Worm (Caenorhabditis elegans) whole organism, mixed stage, embryonic: ENCODE data around the gene pqn-41.
A peak's percentile ranks its signal among the peaks of the same experiment; 100 is the strongest.

Experiments used
- M03D4.4 ChIP-seq: sonication (generic microtip); optimal IDR thresholded peaks from 2 replicates; lab custom pipeline; 2017; ENCODE audit warnings: mild to moderate bottlenecking, missing genetic modification characterization, missing compliant biosample characterization
- blmp-1 ChIP-seq: fragments of 150-350 bp; optimal IDR thresholded peaks from 2 replicates; lab custom pipeline; 2014; ENCODE audit warnings: missing biosample characterization, missing genetic modification characterization
- ceh-39 ChIP-seq: fragments of 150-350 bp; optimal IDR thresholded peaks from 2 replicates; lab custom pipeline; 2014; ENCODE audit warnings: missing biosample characterization, missing genetic modification characterization
- ceh-83 ChIP-seq: fragments of 200-800 bp; sonication (Bioruptor generic); optimal IDR thresholded peaks from 2 replicates; lab custom pipeline; 2018; ENCODE audit warnings: mild to moderate bottlenecking, missing genetic modification characterization, missing compliant biosample characterization
- ces-1 ChIP-seq: fragments of 150-350 bp; optimal IDR thresholded peaks from 2 replicates; lab custom pipeline; 2014; ENCODE audit warnings: missing biosample characterization, missing genetic modification reagents, missing genetic modification characterization
- cnd-1 ChIP-seq: fragments of 200-800 bp; sonication (Bioruptor generic); optimal IDR thresholded peaks from 2 replicates; lab custom pipeline; 2018; ENCODE audit warnings: mild to moderate bottlenecking, missing genetic modification characterization, missing compliant biosample characterization
- drap-1 ChIP-seq: fragments of 200-800 bp; sonication (Bioruptor generic); optimal IDR thresholded peaks from 3 replicates; lab custom pipeline; 2018; ENCODE audit warnings: mild to moderate bottlenecking, missing genetic modification characterization, missing compliant biosample characterization
- elt-1 ChIP-seq: sonication (generic microtip); optimal IDR thresholded peaks from 2 replicates; lab custom pipeline; 2017; ENCODE audit warnings: missing genetic modification characterization, mild to moderate bottlenecking, missing compliant biosample characterization, antibody characterized with exemption, moderate library complexity, borderline replicate concordance; ENCODE audit not compliant: insufficient read depth
- elt-3 ChIP-seq: fragments of 150-350 bp; optimal IDR thresholded peaks from 2 replicates; lab custom pipeline; 2014; ENCODE audit warnings: missing biosample characterization, missing genetic modification characterization
- flh-1 ChIP-seq: fragments of 200-800 bp; sonication (Bioruptor generic); optimal IDR thresholded peaks from 2 replicates; lab custom pipeline; 2018; ENCODE audit warnings: mild to moderate bottlenecking, missing genetic modification characterization, moderate library complexity, missing compliant biosample characterization
- ham-2 ChIP-seq: fragments of 200-800 bp; sonication (Bioruptor generic); optimal IDR thresholded peaks from 2 replicates; lab custom pipeline; 2018; ENCODE audit warnings: mild to moderate bottlenecking, missing genetic modification characterization, missing compliant biosample characterization
- hlh-1 ChIP-seq: fragments of 150-350 bp; optimal IDR thresholded peaks from 2 replicates; lab custom pipeline; 2014; ENCODE audit warnings: missing biosample characterization, missing genetic modification reagents, missing genetic modification characterization
- lin-13 ChIP-seq: fragments of 150-350 bp; optimal IDR thresholded peaks from 2 replicates; lab custom pipeline; 2014; ENCODE audit warnings: missing biosample characterization, missing genetic modification characterization
- lin-32 ChIP-seq: fragments of 200-800 bp; sonication (Bioruptor generic); optimal IDR thresholded peaks from 2 replicates; lab custom pipeline; 2018; ENCODE audit warnings: mild to moderate bottlenecking, missing genetic modification characterization, missing compliant biosample characterization
- lsy-2 ChIP-seq: fragments of 150-350 bp; optimal IDR thresholded peaks from 2 replicates; lab custom pipeline; 2014; ENCODE audit warnings: missing biosample characterization, missing genetic modification characterization
- mep-1 ChIP-seq: fragments of 150-350 bp; optimal IDR thresholded peaks from 2 replicates; lab custom pipeline; 2017; ENCODE audit warnings: missing biosample characterization, missing genetic modification reagents, missing genetic modification characterization, inconsistent platforms
- mls-2 ChIP-seq: sonication (generic microtip); optimal IDR thresholded peaks from 2 replicates; lab custom pipeline; 2016; ENCODE audit warnings: mild to moderate bottlenecking, missing genetic modification characterization, moderate library complexity, missing compliant biosample characterization
- nhr-12 ChIP-seq: fragments of 150-350 bp; optimal IDR thresholded peaks from 2 replicates; lab custom pipeline; 2014; ENCODE audit warnings: missing biosample characterization, missing genetic modification characterization
- nhr-237 ChIP-seq: fragments of 150-350 bp; optimal IDR thresholded peaks from 2 replicates; lab custom pipeline; 2014; ENCODE audit warnings: missing biosample characterization, missing genetic modification characterization
- nhr-76 ChIP-seq: sonication (generic microtip); optimal IDR thresholded peaks from 2 replicates; lab custom pipeline; 2017; ENCODE audit warnings: missing biosample characterization, missing genetic modification characterization
- sem-2 ChIP-seq: fragments of 200-800 bp; sonication (Bioruptor generic); optimal IDR thresholded peaks from 2 replicates; lab custom pipeline; 2018; ENCODE audit warnings: mild to moderate bottlenecking, missing genetic modification characterization, missing compliant biosample characterization
- snpc-4 ChIP-seq: fragments of 150-350 bp; optimal IDR thresholded peaks from 2 replicates; lab custom pipeline; 2014; ENCODE audit warnings: missing biosample characterization, missing genetic modification characterization
- unc-120 ChIP-seq: sonication (generic microtip); optimal IDR thresholded peaks from 2 replicates; lab custom pipeline; 2017; ENCODE audit warnings: missing genetic modification characterization, missing compliant biosample characterization; ENCODE audit not compliant: poor library complexity, severe bottlenecking
- unc-39 ChIP-seq: fragments of 150-350 bp; optimal IDR thresholded peaks from 2 replicates; lab custom pipeline; 2014; ENCODE audit warnings: missing biosample characterization, missing genetic modification characterization
- unc-62 ChIP-seq: fragments of 150-350 bp; optimal IDR thresholded peaks from 2 replicates; lab custom pipeline; 2014; ENCODE audit warnings: missing biosample characterization, missing genetic modification reagents, missing genetic modification characterization
- zip-8 ChIP-seq: fragments of 150-350 bp; optimal IDR thresholded peaks from 2 replicates; lab custom pipeline; 2014; ENCODE audit warnings: missing biosample characterization, missing genetic modification characterization
- ztf-11 ChIP-seq: fragments of 150-350 bp; optimal IDR thresholded peaks from 2 replicates; lab custom pipeline; 2014; ENCODE audit warnings: missing biosample characterization, missing genetic modification characterization

pqn-41 gene

DNA sequence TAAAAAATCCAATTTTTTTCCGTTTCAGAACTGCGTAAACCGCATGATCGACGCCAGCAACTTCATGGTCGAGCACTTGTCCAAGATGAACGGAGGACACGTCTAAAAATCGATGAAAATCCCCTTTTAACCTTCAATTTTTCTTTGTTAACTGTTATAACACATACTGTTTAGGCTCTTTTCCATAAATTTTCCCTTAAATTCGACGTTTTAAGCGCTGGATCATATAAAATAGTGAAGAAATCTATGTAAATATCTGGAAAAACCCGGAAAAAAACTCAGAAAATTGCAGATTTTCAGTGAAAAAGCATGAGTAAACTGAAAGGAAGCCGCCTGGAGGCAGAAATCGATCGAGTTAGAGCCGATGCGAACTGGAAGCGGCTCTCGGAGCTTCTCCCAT lies 45.6 kb upstream of the pqn-41 start, which contains the start of gene ttc-7:
TSS of gene ttc-7 (plus strand) at position 301 of the 400 bp plus-strand sequence.
- TF ChIP-seq nhr-237 (tag; lab: Kevin White, UChicago) (no peak), flh-1 (GFP tag; lab: Kevin White, UChicago) (no peak), elt-1 (no peak), zip-8 (tag; lab: Kevin White, UChicago) (no peak), elt-3 (no peak), lsy-2 (tag; lab: Kevin White, UChicago) (no peak), unc-120 (tag; lab: Kevin White, UChicago) (no peak), ceh-83 (GFP tag; lab: Kevin White, UChicago) (no peak), M03D4.4 (tag; lab: Kevin White, UChicago) (no peak)

- TF ChIP-seq lsy-2 (tag; lab: Kevin White, UChicago) = no peak
- no peak for TF ChIP-seq nhr-237 (tag; lab: Kevin White, UChicago)
- TF ChIP-seq elt-3 = no peak
- no peak for TF ChIP-seq hlh-1 (tag; lab: Kevin White, UChicago)
- TF ChIP-seq sem-2 (GFP tag; lab: Kevin White, UChicago) = no peak
- TF ChIP-seq ztf-11 (tag; lab: Kevin White, UChicago) = no peak
- no peak for TF ChIP-seq lin-32
- TF ChIP-seq M03D4.4 (tag; lab: Kevin White, UChicago) = no peak
- TF ChIP-seq ham-2 (GFP tag; lab: Kevin White, UChicago) = no peak
- no peak for TF ChIP-seq ceh-39 (tag; lab: Kevin White, UChicago)
- TF ChIP-seq unc-62 (GFP tag; lab: Kevin White, UChicago) = no peak
- TF ChIP-seq blmp-1 (tag; lab: Kevin White, UChicago) = no peak
- no peak for TF ChIP-seq snpc-4 (tag; lab: Kevin White, UChicago)
Observed at ce11 chrIII:1876267-1876865, 29.4 kb upstream of the pqn-41 start.

ce11 chrIII:1877189-1877588 lies 28.6 kb upstream of the pqn-41 start:
- TF ChIP-seq ces-1 (GFP tag; lab: Kevin White, UChicago) = no peak
- peak; percentile 75 for TF ChIP-seq lsy-2 (tag; lab: Kevin White, UChicago)

DNA sequence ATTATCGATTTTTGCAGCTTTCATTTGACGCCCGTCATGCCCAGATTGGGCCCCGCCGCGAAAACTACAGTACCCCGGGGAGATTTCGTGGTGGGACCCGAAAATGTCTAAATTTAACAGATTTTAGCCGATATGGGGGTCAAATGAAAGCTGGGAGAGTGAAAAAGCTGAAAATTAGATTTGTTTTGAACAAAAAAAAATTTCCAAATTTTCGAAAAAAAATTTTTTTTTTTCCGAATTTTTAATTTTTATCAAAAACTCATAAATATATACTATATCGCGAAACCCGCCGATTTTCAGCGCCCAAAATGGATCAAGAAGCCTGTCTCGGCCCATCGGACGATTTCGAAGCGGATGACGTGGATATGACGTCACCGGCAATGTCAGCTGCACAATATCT lies 27.7 kb upstream of the pqn-41 start, which contains the start of gene smi-1:
TSS of gene smi-1 (plus strand) at position 301 of the 400 bp plus-strand sequence.
- TF ChIP-seq ceh-83 (GFP tag; lab: Kevin White, UChicago) (peak; percentile 17), zip-8 (tag; lab: Kevin White, UChicago) (peak; percentile 39), cnd-1 (tag; lab: Kevin White, UChicago) (no peak), unc-62 (GFP tag; lab: Kevin White, UChicago) (no peak)

DNA sequence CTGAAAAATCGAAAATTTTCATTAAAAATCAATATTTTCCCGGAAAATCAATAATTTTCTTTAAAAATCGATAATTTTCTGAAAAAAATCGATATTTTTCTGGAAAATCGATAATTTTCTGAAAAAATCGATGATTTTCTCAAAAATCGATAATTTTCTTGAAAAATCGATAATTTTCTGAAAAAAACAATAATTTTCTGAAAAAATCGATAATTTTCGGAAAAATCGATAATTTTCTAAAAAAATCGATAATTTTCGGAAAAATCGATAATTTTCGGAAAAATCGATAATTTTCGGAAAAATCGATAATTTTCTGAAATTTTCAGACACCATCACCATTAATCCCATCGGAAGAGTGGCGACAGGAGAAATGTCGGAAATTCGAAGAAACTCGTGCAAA lies 26.8 kb upstream of the pqn-41 start:
- TF ChIP-seq ham-2 (GFP tag; lab: Kevin White, UChicago) = no peak
- no peak for TF ChIP-seq mep-1 (tag; lab: Kevin White, UChicago)
- no peak for TF ChIP-seq nhr-12 (tag; lab: Kevin White, UChicago)
- no peak for TF ChIP-seq mls-2
- TF ChIP-seq sem-2 (GFP tag; lab: Kevin White, UChicago) = no peak
- no peak for TF ChIP-seq drap-1 (GFP tag; lab: Kevin White, UChicago)
- no peak for TF ChIP-seq ces-1 (GFP tag; lab: Kevin White, UChicago)
- no peak for TF ChIP-seq snpc-4 (tag; lab: Kevin White, UChicago)
- no peak for TF ChIP-seq ceh-83 (GFP tag; lab: Kevin White, UChicago)
- TF ChIP-seq zip-8 (tag; lab: Kevin White, UChicago) = no peak

DNA sequence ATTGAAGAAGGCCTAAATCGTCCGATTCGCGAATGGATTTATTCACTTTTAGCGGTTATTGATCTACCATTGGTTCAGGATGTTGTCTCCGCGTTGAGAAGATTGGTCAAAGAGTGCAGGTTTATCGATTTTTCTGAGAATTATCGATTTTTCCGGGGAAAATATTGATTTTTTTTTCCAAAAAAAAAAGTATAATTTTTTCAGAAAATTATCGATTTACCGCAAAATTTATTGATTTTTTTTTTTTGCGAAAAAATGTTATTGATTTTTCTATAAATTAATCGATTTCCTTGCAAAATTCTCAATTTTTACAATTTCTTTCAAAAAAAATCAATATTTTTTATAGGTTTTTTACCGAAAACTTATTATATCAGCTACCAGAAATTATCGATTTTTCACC lies 25.5 kb upstream of the pqn-41 start:
- TF ChIP-seq hlh-1 (tag; lab: Kevin White, UChicago) (no peak), lin-32 (no peak), nhr-12 (tag; lab: Kevin White, UChicago) (no peak), ces-1 (GFP tag; lab: Kevin White, UChicago) (no peak), nhr-237 (tag; lab: Kevin White, UChicago) (no peak), ztf-11 (tag; lab: Kevin White, UChicago) (no peak)

- no peak for TF ChIP-seq unc-62 (GFP tag; lab: Kevin White, UChicago)
- TF ChIP-seq blmp-1 (tag; lab: Kevin White, UChicago) = no peak
- TF ChIP-seq lin-13 = no peak
- TF ChIP-seq ceh-39 (tag; lab: Kevin White, UChicago) = no peak
- TF ChIP-seq nhr-76 (tag; lab: Kevin White, UChicago) = no peak
- TF ChIP-seq unc-39 (tag; lab: Kevin White, UChicago) = no peak
- no peak for TF ChIP-seq elt-1
- no peak for TF ChIP-seq lin-32
- no peak for TF ChIP-seq ceh-83 (GFP tag; lab: Kevin White, UChicago)
- TF ChIP-seq elt-3 = no peak
Observed at ce11 chrIII:1882678-1883077, 23.1 kb upstream of the pqn-41 start.
